Fruit fly (Drosophila melanogaster) whole organism, embryonic: Measurements from ENCODE around the gene eIF4H2.

Experiments used
- Antp ChIP-seq: fragments of 200-800 bp; sonication (Bioruptor generic); optimal IDR thresholded peaks from 3 replicates; lab custom pipeline; 2016; ENCODE audit warnings: missing biosample characterization, missing genetic modification characterization
- CG10209 ChIP-seq: fragments of 200-800 bp; sonication (Bioruptor generic); optimal IDR thresholded peaks from 3 replicates; lab custom pipeline; 2017; ENCODE audit warnings: missing biosample characterization, mild to moderate bottlenecking, missing genetic modification characterization, missing genetic modification reagents
- CG11504 ChIP-seq: fragments of 200-800 bp; sonication (Bioruptor generic); optimal IDR thresholded peaks from 3 replicates; lab custom pipeline; 2019; ENCODE audit warnings: missing biosample characterization, mild to moderate bottlenecking, missing genetic modification characterization, moderate library complexity
- CG14710 ChIP-seq: fragments of 200-800 bp; sonication (Bioruptor generic); optimal IDR thresholded peaks from 3 replicates; lab custom pipeline; 2019; ENCODE audit warnings: missing biosample characterization, mild to moderate bottlenecking, missing genetic modification characterization, moderate library complexity
- CG1529 ChIP-seq: fragments of 200-800 bp; sonication (Bioruptor generic); optimal IDR thresholded peaks from 3 replicates; lab custom pipeline; 2018; ENCODE audit warnings: missing biosample characterization, missing genetic modification characterization
- CG1603 ChIP-seq: fragments of 200-800 bp; sonication (Bioruptor generic); optimal IDR thresholded peaks from 2 replicates; lab custom pipeline; 2019; ENCODE audit warnings: missing biosample characterization, mild to moderate bottlenecking, missing genetic modification characterization, moderate library complexity
- CG17328 ChIP-seq: fragments of 200-800 bp; sonication (Bioruptor generic); IDR thresholded peaks from 2 replicates; pipeline ENCODE4 v1.3.6; 2022; ENCODE audit warnings: missing biosample characterization, missing genetic modification characterization
- CG17802 ChIP-seq: fragments of 200-800 bp; sonication (Bioruptor generic); optimal IDR thresholded peaks from 2 replicates; lab custom pipeline; 2018; ENCODE audit warnings: missing biosample characterization, mild to moderate bottlenecking, missing genetic modification characterization, moderate library complexity
- CG18262 ChIP-seq: fragments of 200-800 bp; optimal IDR thresholded peaks from 3 replicates; lab custom pipeline; 2019; ENCODE audit warnings: missing biosample characterization, mild to moderate bottlenecking, missing genetic modification characterization, moderate library complexity
- CG18764 ChIP-seq: fragments of 200-800 bp; sonication (Bioruptor generic); optimal IDR thresholded peaks from 3 replicates; lab custom pipeline; 2016; ENCODE audit warnings: missing biosample characterization, missing genetic modification characterization
- CG2712 ChIP-seq: fragments of 200-800 bp; optimal IDR thresholded peaks from 3 replicates; lab custom pipeline; 2019; ENCODE audit warnings: missing biosample characterization, mild to moderate bottlenecking, missing genetic modification characterization, moderate library complexity
- CG3726 ChIP-seq: fragments of 200-800 bp; sonication (Bioruptor generic); IDR thresholded peaks from 3 replicates; pipeline ENCODE4, ENCODE4 v1.3.6; 2022; ENCODE audit warnings: missing biosample characterization, missing genetic modification characterization
- CG43689 ChIP-seq: fragments of 200-800 bp; sonication (Bioruptor generic); IDR thresholded peaks from 2 replicates; pipeline ENCODE4 v1.3.6; 2022; ENCODE audit warnings: missing biosample characterization, missing genetic modification characterization
- CG4707 ChIP-seq: fragments of 200-800 bp; sonication (Bioruptor generic); optimal IDR thresholded peaks from 2 replicates; lab custom pipeline; 2018; ENCODE audit warnings: missing biosample characterization, mild to moderate bottlenecking, missing genetic modification characterization, moderate library complexity
- CG8089 ChIP-seq: fragments of 200-800 bp; sonication (Bioruptor generic); optimal IDR thresholded peaks from 3 replicates; lab custom pipeline; 2016; ENCODE audit warnings: missing biosample characterization, missing genetic modification characterization
- CG8290 ChIP-seq, 3 experiments: fragments of 200-800 bp; sonication (Bioruptor generic); optimal IDR thresholded peaks; 2 replicates each; lab custom pipeline; 2016 to 2019; ENCODE audit warnings: missing biosample characterization in 3 of 3, missing genetic modification characterization in 3 of 3, mild to moderate bottlenecking in 2 of 3, moderate library complexity in 1 of 3
- Chrac-16 ChIP-seq: fragments of 200-800 bp; sonication (Bioruptor generic); optimal IDR thresholded peaks from 3 replicates; lab custom pipeline; 2016; ENCODE audit warnings: missing biosample characterization, missing genetic modification characterization
- Deaf1 ChIP-seq: fragments of 200-800 bp; optimal IDR thresholded peaks from 3 replicates; lab custom pipeline; 2019; ENCODE audit warnings: missing biosample characterization, mild to moderate bottlenecking, missing genetic modification characterization, moderate library complexity
- Ets65A ChIP-seq: fragments of 200-800 bp; sonication (Bioruptor generic); peaks from one replicate; lab custom pipeline; 2016; ENCODE audit warnings: missing biosample characterization, missing genetic modification characterization
- HLH4C ChIP-seq: fragments of 200-800 bp; sonication (Bioruptor generic); IDR thresholded peaks from 3 replicates; pipeline ENCODE4 v1.3.6; 2022; ENCODE audit warnings: missing biosample characterization, missing genetic modification characterization; ENCODE audit not compliant: partially characterized antibody
- Hr51 ChIP-seq, 2 experiments: fragments of 200-800 bp; sonication (Bioruptor generic); optimal IDR thresholded peaks; 2 replicates in 1 of 2; 3 replicates in 1 of 2; lab custom pipeline; 2016 to 2018; ENCODE audit warnings: missing biosample characterization in 2 of 2, missing genetic modification characterization in 2 of 2, mild to moderate bottlenecking in 1 of 2, moderate library complexity in 1 of 2
- NfI ChIP-seq: fragments of 200-800 bp; sonication (Bioruptor generic); optimal IDR thresholded peaks from 3 replicates; lab custom pipeline; 2018; ENCODE audit warnings: missing biosample characterization, mild to moderate bottlenecking, missing genetic modification characterization, moderate library complexity
- Optix ChIP-seq: fragments of 200-800 bp; sonication (Bioruptor generic); IDR thresholded peaks from 3 replicates; pipeline ENCODE4 v1.3.6; 2022; ENCODE audit warnings: missing biosample characterization, missing genetic modification characterization
- PHDP ChIP-seq: fragments of 200-800 bp; sonication (Bioruptor generic); optimal IDR thresholded peaks from 3 replicates; lab custom pipeline; 2018; ENCODE audit warnings: missing biosample characterization, mild to moderate bottlenecking, missing genetic modification characterization, moderate library complexity
- Sox102F ChIP-seq: fragments of 200-800 bp; sonication (Bioruptor generic); optimal IDR thresholded peaks from 2 replicates; lab custom pipeline; 2018; ENCODE audit warnings: missing biosample characterization, mild to moderate bottlenecking, missing genetic modification characterization, moderate library complexity
- Tbp ChIP-seq: fragments of >200 bp; optimal IDR thresholded peaks from 2 replicates; lab custom pipeline; 2018; ENCODE audit warnings: missing biosample characterization, missing genetic modification characterization
- Xrp1 ChIP-seq: fragments of 200-800 bp; sonication (Bioruptor generic); IDR thresholded peaks from 2 replicates; pipeline ENCODE4 v1.3.6; 2022; ENCODE audit warnings: missing biosample characterization, missing genetic modification characterization
- bab2 ChIP-seq: fragments of 200-800 bp; sonication (Bioruptor generic); optimal IDR thresholded peaks from 2 replicates; lab custom pipeline; 2016; ENCODE audit warnings: missing biosample characterization, missing genetic modification characterization
- bcd ChIP-seq: fragments of 200-800 bp; sonication (Bioruptor generic); optimal IDR thresholded peaks from 2 replicates; lab custom pipeline; 2017; ENCODE audit warnings: missing biosample characterization, mild to moderate bottlenecking, missing genetic modification characterization
- cato ChIP-seq: fragments of 200-800 bp; sonication (Bioruptor generic); optimal IDR thresholded peaks from 2 replicates; lab custom pipeline; 2016; ENCODE audit warnings: missing biosample characterization, missing genetic modification characterization, borderline replicate concordance
- dati ChIP-seq: fragments of 200-800 bp; sonication (Bioruptor generic); IDR thresholded peaks from 2 replicates; pipeline ENCODE4 v1.3.6; 2022; ENCODE audit warnings: missing biosample characterization, missing genetic modification characterization
- dysf ChIP-seq: fragments of 200-800 bp; sonication (Bioruptor generic); IDR thresholded peaks from 3 replicates; pipeline ENCODE4 v1.3.6; 2022; ENCODE audit warnings: missing biosample characterization, missing genetic modification characterization
- gsb-n ChIP-seq: fragments of 200-800 bp; sonication (Bioruptor generic); optimal IDR thresholded peaks from 3 replicates; lab custom pipeline; 2018; ENCODE audit warnings: missing biosample characterization, mild to moderate bottlenecking, missing genetic modification characterization
- ind ChIP-seq: fragments of 200-800 bp; sonication (Bioruptor generic); optimal IDR thresholded peaks from 3 replicates; lab custom pipeline; 2016; ENCODE audit warnings: missing biosample characterization, missing genetic modification characterization
- lilli ChIP-seq: fragments of 200-800 bp; sonication (Bioruptor generic); optimal IDR thresholded peaks from 3 replicates; lab custom pipeline; 2016; ENCODE audit warnings: missing biosample characterization, missing genetic modification characterization
- lola ChIP-seq, 3 experiments: fragments of >200 bp in 2 of 3; fragments of 200-800 bp in 1 of 3; sonication (Bioruptor generic) in 1 of 3; optimal IDR thresholded peaks; 2 replicates each; lab custom pipeline; 2017 to 2019; ENCODE audit warnings: missing biosample characterization in 3 of 3, missing genetic modification characterization in 3 of 3, mild to moderate bottlenecking in 1 of 3, moderate library complexity in 1 of 3
- nau ChIP-seq: fragments of 200-800 bp; sonication (Bioruptor generic); optimal IDR thresholded peaks from 3 replicates; lab custom pipeline; 2017; ENCODE audit warnings: missing biosample characterization, mild to moderate bottlenecking, missing genetic modification characterization, missing genetic modification reagents
- nerfin-1 ChIP-seq: fragments of 200-800 bp; sonication (Bioruptor generic); optimal IDR thresholded peaks from 3 replicates; lab custom pipeline; 2019; ENCODE audit warnings: missing biosample characterization, mild to moderate bottlenecking, missing genetic modification characterization, moderate library complexity
- peb ChIP-seq: fragments of 200-800 bp; sonication (Bioruptor generic); IDR thresholded peaks from 2 replicates; pipeline ENCODE4 v1.3.6; 2022; ENCODE audit warnings: missing biosample characterization, missing genetic modification characterization
- pros ChIP-seq: fragments of 200-800 bp; sonication (Bioruptor generic); optimal IDR thresholded peaks from 3 replicates; lab custom pipeline; 2019; ENCODE audit warnings: missing biosample characterization, mild to moderate bottlenecking, missing genetic modification characterization, moderate library complexity
- pzg ChIP-seq: fragments of 200-800 bp; sonication (Bioruptor generic); optimal IDR thresholded peaks from 3 replicates; lab custom pipeline; 2018; ENCODE audit warnings: missing biosample characterization, mild to moderate bottlenecking, missing genetic modification characterization, moderate library complexity
- row ChIP-seq: fragments of 200-800 bp; sonication (Bioruptor generic); IDR thresholded peaks from 3 replicates; pipeline ENCODE4 v1.3.6; 2022; ENCODE audit warnings: missing biosample characterization, missing genetic modification characterization
- sens ChIP-seq: fragments of 200-800 bp; sonication (Bioruptor generic); peaks from one replicate; lab custom pipeline; 2016; ENCODE audit warnings: missing biosample characterization, missing genetic modification characterization
- slp2 ChIP-seq: fragments of 200-800 bp; sonication (Bioruptor generic); optimal IDR thresholded peaks from 2 replicates; lab custom pipeline; 2016; ENCODE audit warnings: missing biosample characterization, missing genetic modification characterization
- tll ChIP-seq, 2 experiments: fragments of 200-800 bp in 1 of 2; fragments of >200 bp in 1 of 2; sonication (Bioruptor generic) in 1 of 2; optimal IDR thresholded peaks; 2 replicates each; lab custom pipeline; 2017 to 2019; ENCODE audit warnings: missing biosample characterization in 2 of 2, missing genetic modification characterization in 2 of 2, mild to moderate bottlenecking in 1 of 2, moderate library complexity in 1 of 2
- twi ChIP-seq: fragments of 200-800 bp; optimal IDR thresholded peaks from 2 replicates; lab custom pipeline; 2019; ENCODE audit warnings: missing biosample characterization, mild to moderate bottlenecking, missing genetic modification characterization, moderate library complexity
- unpg ChIP-seq: fragments of 200-800 bp; sonication (Bioruptor generic); optimal IDR thresholded peaks from 3 replicates; lab custom pipeline; 2018; ENCODE audit warnings: missing biosample characterization, mild to moderate bottlenecking, missing genetic modification characterization, moderate library complexity
- zen ChIP-seq: fragments of 200-800 bp; sonication (Bioruptor generic); optimal IDR thresholded peaks from 3 replicates; lab custom pipeline; 2018; ENCODE audit warnings: missing biosample characterization, mild to moderate bottlenecking, missing genetic modification characterization, moderate library complexity
- zfh1 ChIP-seq: fragments of 200-800 bp; sonication (Bioruptor generic); IDR thresholded peaks from 3 replicates; pipeline ENCODE4 v1.3.6; 2022; ENCODE audit warnings: missing biosample characterization, missing genetic modification characterization

eIF4H2 gene

dm6 chr3R:30697038-30697437, 28.8 kb upstream of the eIF4H2 start, which contains the start of gene Pka-C2:
Pka-C2 (minus strand) TSS chr3R:30697138.
- TF ChIP-seq ind, result no peak
- no peak for TF ChIP-seq gsb-n (tag; lab: Kevin White, UChicago)
- no peak for TF ChIP-seq CG4707 (GFP tag; lab: Kevin White, UChicago)
- no peak for TF ChIP-seq NfI (GFP tag; lab: Kevin White, UChicago)
- no peak for TF ChIP-seq CG8089 (GFP tag; lab: Kevin White, UChicago)
- TF ChIP-seq twi, result no peak
- TF ChIP-seq CG8290 (GFP tag; optimal IDR thresholded peaks at IDR 0.05; lab: Kevin White, UChicago), result no peak
- no peak for TF ChIP-seq CG8290 (tag; optimal IDR thresholded peaks at IDR 0.05; lab: Kevin White, UChicago)
- TF ChIP-seq HLH4C (GFP tag; lab: Robert Waterston, UW), result no peak
- no peak for TF ChIP-seq CG10209
- TF ChIP-seq CG3726 (GFP tag; lab: Robert Waterston, UW), result no peak
- no peak for TF ChIP-seq dati (GFP tag; lab: Robert Waterston, UW)
- TF ChIP-seq bcd, result no peak
- TF ChIP-seq Tbp, result no peak
- TF ChIP-seq CG17802, result no peak
- TF ChIP-seq, all 482 proteins: peak for 0

- TF ChIP-seq CG4707 (GFP tag; lab: Kevin White, UChicago) (no peak), tll (GFP tag; optimal IDR thresholded peaks at IDR 0.05; lab: Kevin White, UChicago) (no peak), nerfin-1 (peak; percentile 65), nau (GFP tag; lab: Kevin White, UChicago) (no peak), Deaf1 (peak; percentile 45), Xrp1 (GFP tag; lab: Robert Waterston, UW) (0 out of 2 replicates have a peak, but pooled peaks have one; percentile 36), pzg (GFP tag; lab: Kevin White, UChicago) (no peak), CG11504 (tag; lab: Kevin White, UChicago) (peak; percentile 4), CG1603 (peak; percentile 48), row (peak; percentile 52; the same call in 2 of the 3 replicates), zfh1 (GFP tag; lab: Robert Waterston, UW) (0 out of 3 replicates have a peak, but pooled peaks have one; percentile 40), CG17328 (GFP tag; lab: Robert Waterston, UW) (0 out of 2 replicates have a peak, but pooled peaks have one; percentile 9), CG1529 (GFP tag; lab: Kevin White, UChicago) (no peak), pros (peak; percentile 70), CG14710 (tag; lab: Kevin White, UChicago) (peak; percentile 9), Hr51 (GFP tag; optimal IDR thresholded peaks at IDR 0.05; lab: Kevin White, UChicago) (peak in 1 of 2 experiments; percentile 17), peb (GFP tag; lab: Robert Waterston, UW) (no peak), lilli (GFP tag; lab: Kevin White, UChicago) (no peak), Chrac-16 (peak; percentile 3), CG43689 (no peak), zen (tag; lab: Kevin White, UChicago) (no peak), Antp (GFP tag; lab: Kevin White, UChicago) (peak; percentile 21), gsb-n (tag; lab: Kevin White, UChicago) (peak; percentile 10), dysf (no peak), Sox102F (peak; percentile 1), PHDP (no peak), unpg (GFP tag; lab: Kevin White, UChicago) (peak; percentile 26), cato (GFP tag; lab: Kevin White, UChicago) (no peak), CG18764 (no peak), Ets65A (GFP tag; lab: Kevin White, UChicago) (peak; percentile 29), sens (GFP tag; lab: Kevin White, UChicago) (peak; percentile 41), Optix (GFP tag; lab: Robert Waterston, UW) (no peak), CG2712 (tag; lab: Kevin White, UChicago) (peak; percentile 6), bab2 (GFP tag; lab: Kevin White, UChicago) (peak; percentile 3), lola (GFP tag; optimal IDR thresholded peaks at IDR 0.05; lab: Kevin White, UChicago) (no peak), slp2 (no peak), CG18262 (peak; percentile 3)
Measured at dm6 chr3R:30699165-30699564, 26.7 kb upstream of the eIF4H2 start.
